Fruit fly (Drosophila melanogaster) whole organism, prepupa: ENCODE data around the gene ddbt.
A peak's percentile ranks its signal among the peaks of the same experiment; 100 is the strongest.

Experiments
- Blimp-1 ChIP-seq: fragments of 200-800 bp; sonication (Bioruptor generic); optimal IDR thresholded peaks from 3 replicates; lab custom pipeline; 2017; ENCODE audit warnings: missing biosample characterization, missing genetic modification characterization, mild to moderate bottlenecking, moderate library complexity, missing genetic modification reagents
- CG10631 ChIP-seq: fragments of 200-800 bp; sonication (Bioruptor generic); optimal IDR thresholded peaks from 2 replicates; lab custom pipeline; 2016; ENCODE audit warnings: missing biosample characterization, missing genetic modification characterization
- CG10669 ChIP-seq: fragments of 200-800 bp; sonication (Bioruptor generic); optimal IDR thresholded peaks from 3 replicates; lab custom pipeline; 2018; ENCODE audit warnings: missing biosample characterization, mild to moderate bottlenecking, missing genetic modification characterization, moderate library complexity
- CG11762 ChIP-seq: fragments of 200-800 bp; sonication (Bioruptor generic); optimal IDR thresholded peaks from 3 replicates; lab custom pipeline; 2016; ENCODE audit warnings: missing biosample characterization, missing genetic modification characterization; ENCODE audit not compliant: insufficient read depth
- CG11902 ChIP-seq: fragments of 200-800 bp; sonication (Bioruptor generic); optimal IDR thresholded peaks from 3 replicates; lab custom pipeline; 2016; ENCODE audit warnings: missing biosample characterization, missing genetic modification characterization
- CG15336 ChIP-seq: fragments of 200-800 bp; sonication (Bioruptor generic); IDR thresholded peaks from 2 replicates; pipeline ENCODE4 v1.3.6; 2022; ENCODE audit warnings: missing biosample characterization, missing genetic modification characterization
- CG1621 ChIP-seq: fragments of 200-800 bp; sonication (Bioruptor generic); optimal IDR thresholded peaks from 3 replicates; lab custom pipeline; 2018; ENCODE audit warnings: missing biosample characterization, mild to moderate bottlenecking, missing genetic modification characterization
- CG16779 ChIP-seq: fragments of 200-800 bp; sonication (Bioruptor generic); optimal IDR thresholded peaks from 3 replicates; lab custom pipeline; 2017; ENCODE audit warnings: missing biosample characterization, mild to moderate bottlenecking, missing genetic modification characterization
- CG31627 ChIP-seq: fragments of 200-800 bp; sonication (Bioruptor generic); optimal IDR thresholded peaks from 3 replicates; lab custom pipeline; 2016; ENCODE audit warnings: missing biosample characterization, missing genetic modification characterization
- CG32006 ChIP-seq: fragments of 200-800 bp; sonication (Bioruptor generic); optimal IDR thresholded peaks from 3 replicates; lab custom pipeline; 2017; ENCODE audit warnings: missing biosample characterization, mild to moderate bottlenecking, missing genetic modification characterization
- CG34406 ChIP-seq: fragments of 200-800 bp; sonication (Bioruptor generic); optimal IDR thresholded peaks from 3 replicates; lab custom pipeline; 2016; ENCODE audit warnings: missing biosample characterization, missing genetic modification characterization
- CG3919 ChIP-seq: fragments of 200-800 bp; sonication (Bioruptor generic); optimal IDR thresholded peaks from 3 replicates; lab custom pipeline; 2016; ENCODE audit warnings: missing biosample characterization, missing genetic modification characterization
- CG4318 ChIP-seq: fragments of 200-800 bp; sonication (Bioruptor generic); optimal IDR thresholded peaks from 3 replicates; lab custom pipeline; 2017; ENCODE audit warnings: missing biosample characterization, mild to moderate bottlenecking, missing genetic modification characterization
- CG6163 ChIP-seq: fragments of 200-800 bp; sonication (Bioruptor generic); IDR thresholded peaks from 3 replicates; pipeline ENCODE4 v1.3.6; 2022; ENCODE audit warnings: missing biosample characterization, missing genetic modification characterization
- CG6792 ChIP-seq: fragments of 200-800 bp; sonication (Bioruptor generic); optimal IDR thresholded peaks from 3 replicates; lab custom pipeline; 2016; ENCODE audit warnings: missing biosample characterization, missing genetic modification characterization
- CG6808 ChIP-seq: fragments of 200-800 bp; sonication (Bioruptor generic); optimal IDR thresholded peaks from 3 replicates; lab custom pipeline; 2017; ENCODE audit warnings: missing biosample characterization, missing genetic modification characterization, mild to moderate bottlenecking, moderate library complexity, missing genetic modification reagents
- CG6854 ChIP-seq: fragments of 200-800 bp; sonication (Bioruptor generic); optimal IDR thresholded peaks from 2 replicates; lab custom pipeline; 2017; ENCODE audit warnings: missing biosample characterization, mild to moderate bottlenecking, missing genetic modification characterization
- CG8119 ChIP-seq: fragments of 200-800 bp; sonication (Bioruptor generic); IDR thresholded peaks from 3 replicates; pipeline ENCODE4 v1.3.6; 2022; ENCODE audit warnings: missing biosample characterization, missing genetic modification characterization
- CG8319 ChIP-seq: fragments of 200-800 bp; sonication (Bioruptor generic); optimal IDR thresholded peaks from 3 replicates; lab custom pipeline; 2016; ENCODE audit warnings: missing biosample characterization, missing genetic modification characterization
- CG8632 ChIP-seq: fragments of 200-800 bp; sonication (Bioruptor generic); optimal IDR thresholded peaks from 3 replicates; lab custom pipeline; 2016; ENCODE audit warnings: missing biosample characterization, missing genetic modification characterization
- CG9139 ChIP-seq: fragments of 200-800 bp; sonication (Bioruptor generic); optimal IDR thresholded peaks from 3 replicates; lab custom pipeline; 2017; ENCODE audit warnings: missing biosample characterization, mild to moderate bottlenecking, missing genetic modification characterization
- Eip75B ChIP-seq: fragments of 200-800 bp; sonication (Bioruptor generic); optimal IDR thresholded peaks from 3 replicates; lab custom pipeline; 2016; ENCODE audit warnings: missing biosample characterization, missing genetic modification characterization
- Eip93F ChIP-seq: fragments of 200-800 bp; sonication (Bioruptor generic); optimal IDR thresholded peaks from 2 replicates; lab custom pipeline; 2016; ENCODE audit warnings: missing biosample characterization, mild to moderate bottlenecking, missing genetic modification characterization
- Ets21C ChIP-seq: fragments of 200-800 bp; sonication (Bioruptor generic); optimal IDR thresholded peaks from 3 replicates; lab custom pipeline; 2016; ENCODE audit warnings: missing biosample characterization, missing genetic modification characterization
- Ets96B ChIP-seq: fragments of 200-800 bp; optimal IDR thresholded peaks from 2 replicates; lab custom pipeline; 2019; ENCODE audit warnings: missing biosample characterization, mild to moderate bottlenecking, missing genetic modification characterization, moderate library complexity
- Gug ChIP-seq: fragments of 200-800 bp; sonication (Bioruptor generic); IDR thresholded peaks from 2 replicates; pipeline ENCODE4 v1.3.6; 2022; ENCODE audit warnings: missing biosample characterization, missing genetic modification characterization
- Hr38 ChIP-seq: sonication (Bioruptor generic); optimal IDR thresholded peaks from 2 replicates; lab custom pipeline; 2016; ENCODE audit warnings: missing biosample characterization, missing genetic modification characterization
- Hr4 ChIP-seq: fragments of 200-800 bp; sonication (Bioruptor generic); optimal IDR thresholded peaks from 3 replicates; lab custom pipeline; 2016; ENCODE audit warnings: missing biosample characterization, missing genetic modification characterization
- Lpt ChIP-seq: fragments of 200-800 bp; sonication (Bioruptor generic); optimal IDR thresholded peaks from 3 replicates; lab custom pipeline; 2016; ENCODE audit warnings: missing biosample characterization, missing genetic modification characterization
- Met ChIP-seq: fragments of 200-800 bp; sonication (Bioruptor generic); optimal IDR thresholded peaks from 3 replicates; lab custom pipeline; 2016; ENCODE audit warnings: missing biosample characterization, missing genetic modification characterization
- OdsH ChIP-seq: fragments of 200-800 bp; sonication (Bioruptor generic); optimal IDR thresholded peaks from 3 replicates; lab custom pipeline; 2016; ENCODE audit warnings: missing biosample characterization, missing genetic modification characterization
- Smox ChIP-seq: fragments of 200-800 bp; sonication (Bioruptor generic); optimal IDR thresholded peaks from 3 replicates; lab custom pipeline; 2016; ENCODE audit warnings: missing biosample characterization, missing genetic modification characterization
- Sox102F ChIP-seq: fragments of 200-800 bp; sonication (Bioruptor generic); optimal IDR thresholded peaks from 2 replicates; lab custom pipeline; 2016; ENCODE audit warnings: missing biosample characterization, mild to moderate bottlenecking, missing genetic modification characterization
- Sox15 ChIP-seq: fragments of 200-800 bp; sonication (Bioruptor generic); optimal IDR thresholded peaks from 3 replicates; lab custom pipeline; 2016; ENCODE audit warnings: missing biosample characterization, missing genetic modification characterization
- achi ChIP-seq: fragments of 200-800 bp; sonication (Bioruptor generic); optimal IDR thresholded peaks from 3 replicates; lab custom pipeline; 2016; ENCODE audit warnings: missing biosample characterization, missing genetic modification characterization
- cyc ChIP-seq: fragments of 200-800 bp; sonication (Bioruptor generic); optimal IDR thresholded peaks from 3 replicates; lab custom pipeline; 2016; ENCODE audit warnings: missing biosample characterization, missing genetic modification characterization
- fd85E ChIP-seq: fragments of 200-800 bp; sonication (Bioruptor generic); optimal IDR thresholded peaks from 3 replicates; lab custom pipeline; 2016; ENCODE audit warnings: missing biosample characterization, missing genetic modification characterization
- fkh ChIP-seq: fragments of 200-800 bp; sonication (Bioruptor generic); optimal IDR thresholded peaks from 3 replicates; lab custom pipeline; 2017; ENCODE audit warnings: missing biosample characterization, mild to moderate bottlenecking, missing genetic modification characterization, moderate library complexity
- net ChIP-seq: fragments of 200-800 bp; sonication (Bioruptor generic); optimal IDR thresholded peaks from 3 replicates; lab custom pipeline; 2016; ENCODE audit warnings: missing biosample characterization, missing genetic modification characterization
- pdm3 ChIP-seq: fragments of 200-800 bp; sonication (Bioruptor generic); optimal IDR thresholded peaks from 3 replicates; lab custom pipeline; 2016; ENCODE audit warnings: missing biosample characterization, missing genetic modification characterization
- salr ChIP-seq, 2 experiments: fragments of 200-800 bp; sonication (Bioruptor generic); optimal IDR thresholded peaks; 3 replicates each; lab custom pipeline; 2016 to 2018; ENCODE audit warnings: missing biosample characterization in 2 of 2, missing genetic modification characterization in 2 of 2, mild to moderate bottlenecking in 1 of 2
- spab ChIP-seq: fragments of 200-800 bp; sonication (Bioruptor generic); optimal IDR thresholded peaks from 2 replicates; lab custom pipeline; 2017; ENCODE audit warnings: missing biosample characterization, mild to moderate bottlenecking, missing genetic modification characterization, missing genetic modification reagents
- ss ChIP-seq, 2 experiments: fragments of 200-800 bp; sonication (Bioruptor generic); optimal IDR thresholded peaks; 2 replicates in 1 of 2; 3 replicates in 1 of 2; lab custom pipeline; 2017 to 2018; ENCODE audit warnings: mild to moderate bottlenecking in 2 of 2, missing biosample characterization in 2 of 2, missing genetic modification characterization in 2 of 2, moderate library complexity in 1 of 2
- topi ChIP-seq: fragments of 200-800 bp; sonication (Bioruptor generic); optimal IDR thresholded peaks from 3 replicates; lab custom pipeline; 2016; ENCODE audit warnings: missing biosample characterization, missing genetic modification characterization
- vri ChIP-seq: fragments of 200-800 bp; sonication (Bioruptor generic); optimal IDR thresholded peaks from 3 replicates; lab custom pipeline; 2016; ENCODE audit warnings: missing biosample characterization, mild to moderate bottlenecking, missing genetic modification characterization

The ddbt gene

DNA sequence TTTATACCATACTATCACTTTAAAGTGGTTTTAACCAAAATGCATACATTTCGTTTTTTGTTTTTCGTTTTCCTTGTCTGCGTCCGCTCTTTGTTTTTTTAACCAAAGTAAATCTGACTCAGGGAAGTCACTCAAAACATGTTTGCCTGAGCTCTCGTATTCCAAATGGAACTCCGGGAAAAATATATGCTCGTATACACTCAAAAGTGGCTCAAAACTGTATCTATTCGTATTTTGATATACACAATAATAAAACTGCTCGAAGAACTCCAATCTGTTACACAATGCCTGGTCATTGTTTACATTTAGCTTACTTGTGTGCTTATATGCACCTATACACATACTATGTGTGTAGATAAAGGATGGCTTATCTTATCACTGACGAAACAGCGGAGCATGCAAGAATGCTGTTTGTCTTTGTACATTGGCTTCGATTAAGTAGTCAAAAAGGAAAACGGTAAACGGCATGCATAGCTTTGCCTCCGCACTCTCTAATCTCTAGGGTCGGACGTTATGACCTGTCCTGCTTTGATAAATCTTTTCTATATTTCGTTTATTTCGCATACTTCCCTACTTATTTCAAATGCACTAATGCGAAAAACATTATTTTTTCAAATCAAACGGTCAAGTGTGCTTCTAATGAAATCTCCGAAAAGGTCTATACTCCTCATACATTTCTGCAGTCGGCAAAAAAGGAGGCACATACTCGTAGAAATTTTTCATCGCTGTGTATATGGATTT is 46.0 kb upstream of the ddbt start, which contains the start of gene miple2 (continued):
- peak; percentile 76 for TF ChIP-seq Hr4 (GFP tag; lab: Kevin White, UChicago)
- peak; percentile 65 for TF ChIP-seq CG31627 (GFP tag; lab: Kevin White, UChicago)
- peak; percentile 90 for TF ChIP-seq vri (GFP tag; lab: Kevin White, UChicago)
- peak; percentile 32 for TF ChIP-seq CG8319 (GFP tag; lab: Kevin White, UChicago)
- peak; percentile 64 for TF ChIP-seq topi (GFP tag; lab: Kevin White, UChicago)
- peak; percentile 41 for TF ChIP-seq CG6808
- TF ChIP-seq CG32006, result peak; percentile 86
- peak; percentile 60 for TF ChIP-seq Lpt
- TF ChIP-seq CG8119 (GFP tag; lab: Robert Waterston, UW), result peak; percentile 44; the same call in 2 of the 3 replicates
- TF ChIP-seq CG16779 (tag; lab: Kevin White, UChicago), result peak; percentile 43
- TF ChIP-seq salr (GFP tag; optimal IDR thresholded peaks at IDR 0.05; lab: Kevin White, UChicago), result peak in 1 of 2 experiments; percentile 78
- peak; percentile 67 for TF ChIP-seq CG11762 (GFP tag; lab: Kevin White, UChicago)
- no peak for TF ChIP-seq Eip93F (GFP tag; lab: Kevin White, UChicago)
- TF ChIP-seq CG8632 (GFP tag; lab: Kevin White, UChicago), result peak; percentile 59
- peak; percentile 45 for TF ChIP-seq Ets21C (GFP tag; lab: Kevin White, UChicago)
- peak; percentile 66 for TF ChIP-seq Met
- TF ChIP-seq fd85E, result no peak
- peak; percentile 76 for TF ChIP-seq CG10631 (GFP tag; lab: Kevin White, UChicago)
- TF ChIP-seq CG9139 (GFP tag; lab: Kevin White, UChicago), result no peak
- TF ChIP-seq CG6854 (GFP tag; lab: Kevin White, UChicago), result peak; percentile 12
- TF ChIP-seq fkh (GFP tag; lab: Kevin White, UChicago), result peak; percentile 97
- no peak for TF ChIP-seq CG4318 (GFP tag; lab: Kevin White, UChicago)

DNA sequence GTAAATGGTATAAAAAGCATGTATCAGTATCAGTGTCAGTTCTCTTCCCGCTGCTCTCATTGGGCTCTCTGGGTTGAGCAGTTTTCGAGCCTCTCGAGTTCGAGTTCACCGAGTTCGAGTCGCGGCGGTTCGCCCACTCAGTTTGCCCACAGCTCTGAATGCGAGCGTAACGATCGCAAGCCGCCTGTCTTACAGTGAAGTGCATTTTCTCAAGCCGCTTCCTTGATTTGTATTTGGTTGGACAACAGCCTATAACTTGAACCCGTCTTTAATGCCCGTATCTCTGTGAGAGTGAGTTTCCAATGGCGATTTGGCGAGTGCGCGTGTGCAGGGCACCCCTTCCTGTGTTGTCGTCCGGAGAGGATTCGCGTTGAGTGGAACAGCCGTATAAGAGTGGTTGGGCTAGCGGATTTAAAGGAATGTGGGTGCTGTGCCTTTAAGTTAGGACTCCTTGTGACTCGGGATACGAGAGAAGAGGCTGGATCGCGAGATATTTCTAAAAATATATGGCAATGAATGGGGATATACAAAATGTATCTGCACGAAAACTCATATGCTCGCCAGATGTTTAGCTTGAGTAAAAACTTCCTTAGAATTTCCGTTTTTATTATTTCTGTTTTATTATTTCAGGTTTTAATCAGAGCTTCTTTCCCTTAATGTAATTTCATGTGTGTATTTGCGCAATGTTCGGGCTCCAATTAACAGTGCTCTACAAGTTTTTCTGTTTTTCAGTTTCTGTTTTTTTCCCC is 45.2 kb upstream of the ddbt start:
- TF ChIP-seq vri (GFP tag; lab: Kevin White, UChicago) (peak; percentile 8), CG10669 (GFP tag; lab: Kevin White, UChicago) (no peak), Gug (GFP tag; lab: Robert Waterston, UW) (no peak), achi (GFP tag; lab: Kevin White, UChicago) (no peak), spab (GFP tag; lab: Kevin White, UChicago) (no peak), Blimp-1 (GFP tag; lab: Kevin White, UChicago) (no peak), Hr38 (GFP tag; lab: Kevin White, UChicago) (no peak), CG3919 (GFP tag; lab: Kevin White, UChicago) (no peak), CG9139 (GFP tag; lab: Kevin White, UChicago) (peak; percentile 56), Hr4 (GFP tag; lab: Kevin White, UChicago) (no peak), CG8119 (GFP tag; lab: Robert Waterston, UW) (peak; percentile 29; the same call in 1 of the 3 replicates), Lpt (peak; percentile 38), Met (no peak), CG6854 (GFP tag; lab: Kevin White, UChicago) (peak; percentile 76), Sox102F (no peak), ss (GFP tag; optimal IDR thresholded peaks at IDR 0.05; lab: Kevin White, UChicago) (peak; percentile 2 to 8), CG11762 (GFP tag; lab: Kevin White, UChicago) (no peak), CG6163 (GFP tag; lab: Robert Waterston, UW) (peak; percentile 47; the same call in 1 of the 3 replicates), cyc (GFP tag; lab: Kevin White, UChicago) (no peak), pdm3 (GFP tag; lab: Kevin White, UChicago) (no peak), CG6808 (no peak), CG1621 (peak; percentile 52), CG34406 (GFP tag; lab: Kevin White, UChicago) (no peak), Sox15 (no peak), Eip75B (GFP tag; lab: Kevin White, UChicago) (no peak), CG11902 (GFP tag; lab: Kevin White, UChicago) (no peak), Ets96B (tag; lab: Kevin White, UChicago) (no peak), CG6792 (GFP tag; lab: Kevin White, UChicago) (no peak), CG15336 (GFP tag; lab: Robert Waterston, UW) (no peak), CG10631 (GFP tag; lab: Kevin White, UChicago) (no peak), Smox (GFP tag; lab: Kevin White, UChicago) (no peak), salr (GFP tag; optimal IDR thresholded peaks at IDR 0.05; lab: Kevin White, UChicago) (no peak), net (no peak), OdsH (GFP tag; lab: Kevin White, UChicago) (no peak), topi (GFP tag; lab: Kevin White, UChicago) (no peak), fd85E (no peak)
